Worm (Caenorhabditis elegans) whole organism, L1 larva: ENCODE data around the gene dgtr-1.

Experiments used
- ceh-90 ChIP-seq: sonication (generic microtip); optimal IDR thresholded peaks from 2 replicates; lab custom pipeline; 2016; ENCODE audit warnings: missing genetic modification characterization, missing compliant biosample characterization
- dsc-1 ChIP-seq: sonication (generic microtip); optimal IDR thresholded peaks from 2 replicates; lab custom pipeline; 2016; ENCODE audit warnings: mild to moderate bottlenecking, missing genetic modification characterization, missing compliant biosample characterization
- egl-27 ChIP-seq, 2 experiments: fragments of 150-350 bp in 1 of 2; sonication (generic microtip); optimal IDR thresholded peaks; 3 replicates each; lab custom pipeline; 2017 to 2018; ENCODE audit warnings: missing biosample characterization in 2 of 2, missing genetic modification characterization in 2 of 2, missing genetic modification reagents in 2 of 2

ce11 chrV:6493821-6494220 lies 3.1 kb upstream of the dgtr-1 start, which contains the start of gene cpt-6:
- TF ChIP-seq ceh-90 (tag; lab: Kevin White, UChicago), result no peak
- TF ChIP-seq egl-27 (tag; optimal IDR thresholded peaks at IDR 0.05; lab: Kevin White, UChicago), result no peak
- TF ChIP-seq dsc-1 (tag; lab: Kevin White, UChicago), result no peak
